Worm (Caenorhabditis elegans) whole organism, late embryonic: ENCODE data around the gene abcf-1.

ENCODE experiments used
- Y22D7AL.16 ChIP-seq: sonication (generic microtip); optimal IDR thresholded peaks from 2 replicates; lab custom pipeline; 2016; ENCODE audit warnings: missing genetic modification characterization, missing compliant biosample characterization
- ama-1 ChIP-seq: fragments of 150-350 bp; optimal IDR thresholded peaks from 2 replicates; lab custom pipeline; 2014
- ceh-18 ChIP-seq: sonication (generic microtip); optimal IDR thresholded peaks from 2 replicates; lab custom pipeline; 2016; ENCODE audit warnings: missing genetic modification characterization, missing compliant biosample characterization
- ceh-22 ChIP-seq: sonication (generic microtip); optimal IDR thresholded peaks from 2 replicates; lab custom pipeline; 2017; ENCODE audit warnings: missing biosample characterization, missing genetic modification characterization
- ceh-24 ChIP-seq: sonication (generic microtip); optimal IDR thresholded peaks from 2 replicates; lab custom pipeline; 2016; ENCODE audit warnings: mild to moderate bottlenecking, missing genetic modification characterization, missing compliant biosample characterization
- ceh-31 ChIP-seq: sonication (generic microtip); optimal IDR thresholded peaks from 2 replicates; lab custom pipeline; 2016; ENCODE audit warnings: missing genetic modification characterization, missing compliant biosample characterization
- ceh-34 ChIP-seq: sonication (generic microtip); optimal IDR thresholded peaks from 2 replicates; lab custom pipeline; 2016; ENCODE audit warnings: mild to moderate bottlenecking, missing genetic modification characterization, missing compliant biosample characterization
- ceh-45 ChIP-seq: fragments of 200-800 bp; sonication (Bioruptor generic); IDR thresholded peaks from 2 replicates; pipeline ENCODE4 v1.3.6; 2022; ENCODE audit warnings: missing genetic modification reagents, missing genetic modification characterization, missing compliant biosample characterization
- ceh-48 ChIP-seq: sonication (generic microtip); optimal IDR thresholded peaks from 2 replicates; lab custom pipeline; 2016; ENCODE audit warnings: missing genetic modification characterization, inconsistent platforms, missing compliant biosample characterization
- ceh-9 ChIP-seq: sonication (generic microtip); optimal IDR thresholded peaks from 2 replicates; lab custom pipeline; 2016; ENCODE audit warnings: mild to moderate bottlenecking, missing genetic modification characterization, inconsistent platforms, missing compliant biosample characterization
- dve-1 ChIP-seq: sonication (generic microtip); optimal IDR thresholded peaks from 2 replicates; lab custom pipeline; 2017; ENCODE audit warnings: antibody characterized with exemption, mild to moderate bottlenecking, missing genetic modification characterization, missing compliant biosample characterization
- elt-2 ChIP-seq: sonication (generic microtip); optimal IDR thresholded peaks from 2 replicates; lab custom pipeline; 2016; ENCODE audit warnings: missing genetic modification reagents, missing genetic modification characterization, missing compliant biosample characterization
- elt-4 ChIP-seq: sonication (generic microtip); optimal IDR thresholded peaks from 2 replicates; lab custom pipeline; 2016; ENCODE audit warnings: missing genetic modification characterization, missing compliant biosample characterization
- fax-1 ChIP-seq: sonication (generic microtip); optimal IDR thresholded peaks from 2 replicates; lab custom pipeline; 2016; ENCODE audit warnings: missing genotype, missing genetic modification characterization, missing compliant biosample characterization
- fkh-6 ChIP-seq: sonication (generic microtip); optimal IDR thresholded peaks from 2 replicates; lab custom pipeline; 2016; ENCODE audit warnings: missing genetic modification characterization, missing compliant biosample characterization
- hlh-13 ChIP-seq: fragments of 200-800 bp; sonication (Bioruptor generic); optimal IDR thresholded peaks from 2 replicates; lab custom pipeline; 2018; ENCODE audit warnings: mild to moderate bottlenecking, missing genetic modification characterization, missing compliant biosample characterization
- hlh-15 ChIP-seq: sonication (generic microtip); optimal IDR thresholded peaks from 2 replicates; lab custom pipeline; 2016; ENCODE audit warnings: missing genetic modification characterization, missing compliant biosample characterization
- hlh-6 ChIP-seq: sonication (generic microtip); optimal IDR thresholded peaks from 2 replicates; lab custom pipeline; 2016; ENCODE audit warnings: missing genotype, missing genetic modification characterization, missing compliant biosample characterization
- lin-11 ChIP-seq: fragments of 200-800 bp; sonication (Bioruptor generic); optimal IDR thresholded peaks from 2 replicates; lab custom pipeline; 2018; ENCODE audit warnings: mild to moderate bottlenecking, missing genetic modification characterization, missing compliant biosample characterization
- madf-2 ChIP-seq: sonication (generic microtip); optimal IDR thresholded peaks from 2 replicates; lab custom pipeline; 2017; ENCODE audit warnings: missing genetic modification characterization, missing compliant biosample characterization
- nfya-1 ChIP-seq: sonication (generic microtip); optimal IDR thresholded peaks from 2 replicates; lab custom pipeline; 2017; ENCODE audit warnings: missing genetic modification characterization, mild to moderate bottlenecking, missing compliant biosample characterization, antibody characterized with exemption, moderate library complexity
- nhr-11 ChIP-seq: fragments of 150-350 bp; optimal IDR thresholded peaks from 2 replicates; lab custom pipeline; 2014; ENCODE audit warnings: missing biosample characterization, missing genetic modification characterization
- pag-3 ChIP-seq: sonication (generic microtip); optimal IDR thresholded peaks from 2 replicates; lab custom pipeline; 2016; ENCODE audit warnings: missing compliant biosample characterization, missing genetic modification characterization, borderline replicate concordance
- pat-9 ChIP-seq: fragments of 200-800 bp; sonication (Bioruptor generic); optimal IDR thresholded peaks from 2 replicates; lab custom pipeline; 2018; ENCODE audit warnings: mild to moderate bottlenecking, missing genetic modification characterization, moderate library complexity, missing compliant biosample characterization
- pha-2 ChIP-seq: sonication (generic microtip); optimal IDR thresholded peaks from 2 replicates; lab custom pipeline; 2017; ENCODE audit warnings: mild to moderate bottlenecking, missing genetic modification characterization, missing compliant biosample characterization
- pha-4 ChIP-seq: fragments of 150-350 bp; optimal IDR thresholded peaks from 2 replicates; lab custom pipeline; 2018; ENCODE audit warnings: missing biosample characterization, missing genetic modification reagents, missing genetic modification characterization
- pros-1 ChIP-seq: fragments of 150-350 bp; optimal IDR thresholded peaks from 2 replicates; lab custom pipeline; 2014; ENCODE audit warnings: missing biosample characterization, missing genetic modification reagents, missing genetic modification characterization
- sox-4 ChIP-seq: sonication (generic microtip); optimal IDR thresholded peaks from 2 replicates; lab custom pipeline; 2017; ENCODE audit warnings: mild to moderate bottlenecking, missing genetic modification characterization, inconsistent platforms, missing compliant biosample characterization
- syd-9 ChIP-seq: sonication (generic microtip); optimal IDR thresholded peaks from 2 replicates; lab custom pipeline; 2016; ENCODE audit warnings: mild to moderate bottlenecking, missing genetic modification characterization, moderate library complexity, missing compliant biosample characterization
- unc-3 ChIP-seq, 2 experiments: fragments of 200-800 bp in 1 of 2; sonication (Bioruptor generic) in 1 of 2; sonication (generic microtip) in 1 of 2; conservative IDR thresholded peaks in 1 of 2; optimal IDR thresholded peaks in 1 of 2; 2 replicates each; pipeline versions ENCODE4 v1.3.6 to Lab custom; 2016 to 2022; ENCODE audit warnings: missing compliant biosample characterization in 2 of 2, missing genetic modification characterization in 2 of 2, missing genetic modification reagents in 1 of 2
- unc-55 ChIP-seq: sonication (generic microtip); optimal IDR thresholded peaks from 2 replicates; lab custom pipeline; 2017; ENCODE audit warnings: missing biosample characterization, missing genetic modification reagents, missing genetic modification characterization
- unc-86 ChIP-seq: sonication (generic microtip); optimal IDR thresholded peaks from 2 replicates; lab custom pipeline; 2016; ENCODE audit warnings: missing genetic modification characterization, missing compliant biosample characterization
- zip-5 ChIP-seq: sonication (generic microtip); optimal IDR thresholded peaks from 2 replicates; lab custom pipeline; 2016; ENCODE audit warnings: missing genetic modification characterization, missing compliant biosample characterization

Gene abcf-1

DNA sequence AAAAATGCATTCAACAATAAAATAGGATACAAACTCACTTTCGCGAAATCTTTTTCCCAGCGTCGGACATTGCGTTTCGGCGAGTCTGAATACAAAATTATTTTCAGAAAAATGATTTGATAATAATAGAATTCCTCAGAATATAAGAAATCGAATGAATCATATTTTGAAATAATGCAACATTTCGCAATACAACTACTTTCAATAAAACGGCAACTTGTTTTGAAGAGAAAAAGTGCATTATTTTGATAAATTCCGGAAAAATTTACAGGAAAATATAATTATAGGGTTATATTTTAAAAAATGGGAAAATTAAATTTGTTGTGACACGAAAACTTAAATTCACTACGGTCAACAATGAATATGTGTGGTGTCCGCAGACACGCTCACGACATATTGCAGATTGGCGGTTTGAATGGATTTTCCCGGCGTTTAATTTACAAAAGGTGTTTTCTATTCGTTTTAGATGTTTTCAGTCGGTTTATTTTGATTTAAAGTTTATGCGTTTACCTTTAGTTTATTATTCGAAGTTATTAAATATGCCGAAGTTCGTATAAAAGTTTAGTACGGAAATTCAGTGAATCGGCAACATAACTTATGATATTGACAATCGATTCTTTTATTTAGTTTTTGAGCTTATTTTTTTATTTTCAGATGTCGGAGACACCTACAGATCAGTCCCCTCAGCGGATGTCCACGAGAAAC is at the start of gene abcf-1, which contains the start of gene scc-3:
Gene abcf-1, minus strand, starts transcription at position 85 of the 705 bp plus-strand sequence.
Gene scc-3, plus strand, starts transcription at position 655 of the 705 bp plus-strand sequence.
- TF ChIP-seq pag-3 (tag; lab: Kevin White, UChicago) (no peak), sox-4 (tag; lab: Kevin White, UChicago) (no peak), madf-2 (tag; lab: Kevin White, UChicago) (no peak), hlh-15 (tag; lab: Kevin White, UChicago) (no peak), nfya-1 (tag; lab: Kevin White, UChicago) (peak; percentile 11)

DNA sequence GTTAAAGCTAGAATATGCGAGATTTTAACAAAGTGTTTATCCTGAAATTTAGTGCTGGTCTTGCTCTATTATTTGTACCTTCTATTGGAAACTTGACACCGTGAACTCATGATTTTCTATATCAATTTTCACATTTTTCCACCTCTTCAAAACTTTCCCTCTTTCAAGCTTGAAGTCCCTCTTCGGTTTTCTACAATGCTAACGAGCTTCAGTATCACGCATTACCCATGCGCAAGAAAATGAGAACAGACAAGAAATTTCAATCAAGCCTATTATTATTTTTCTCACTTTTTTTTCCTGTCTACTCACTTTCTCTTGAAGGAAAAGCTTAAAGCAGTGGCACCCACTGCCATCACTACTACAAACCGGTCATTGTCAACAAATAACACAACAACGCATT is 48.6 kb upstream of the abcf-1 start:
- TF ChIP-seq zip-5 (tag; lab: Kevin White, UChicago) (no peak), ceh-9 (no peak), pat-9 (tag; lab: Kevin White, UChicago) (no peak), unc-86 (tag; lab: Kevin White, UChicago) (no peak), ceh-18 (tag; lab: Kevin White, UChicago) (no peak), ceh-34 (tag; lab: Kevin White, UChicago) (peak; percentile 31), ama-1 (lab: Kevin White, UChicago) (peak; percentile 62), pha-4 (tag; lab: Kevin White, UChicago) (no peak), ceh-24 (no peak)

ce11 chrV:12811126-12811525 is 48.0 kb upstream of the abcf-1 start, which contains the start of gene ZC443.2:
ZC443.2 (minus strand) TSS chrV:12811192.
- TF ChIP-seq elt-4 (tag; lab: Kevin White, UChicago) (no peak), nfya-1 (tag; lab: Kevin White, UChicago) (peak; percentile 7), nhr-11 (tag; lab: Kevin White, UChicago) (no peak), hlh-15 (tag; lab: Kevin White, UChicago) (no peak), lin-11 (tag; lab: Kevin White, UChicago) (no peak)
- TF ChIP-seq, all 69 proteins: peak for 1

DNA sequence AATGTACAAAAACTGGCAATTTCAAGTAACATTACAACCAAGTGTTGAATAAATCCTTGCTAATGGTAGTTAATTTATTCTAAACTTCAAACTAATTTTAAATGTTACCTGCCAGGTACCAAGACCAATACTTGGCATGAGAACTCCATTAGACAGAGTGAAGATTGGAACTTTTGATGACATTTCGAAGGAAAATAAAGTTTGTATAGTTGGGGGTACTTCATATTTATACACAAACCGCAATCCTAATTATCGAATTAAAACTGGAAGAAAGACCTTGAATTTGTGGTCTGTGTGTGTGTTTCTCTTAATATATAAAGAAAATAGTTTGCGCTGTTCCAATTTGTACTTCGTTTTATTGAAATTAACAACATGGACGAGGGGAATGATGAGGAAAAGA is 46.7 kb upstream of the abcf-1 start, which contains the start of gene ZC443.1:
Gene ZC443.1, minus strand, starts transcription at position 205 of the 400 bp plus-strand sequence.
- TF ChIP-seq ceh-45 (GFP tag; lab: Robert Waterston, UW) (no peak), hlh-6 (no peak), dve-1 (tag; lab: Kevin White, UChicago) (no peak), unc-55 (GFP tag; lab: Kevin White, UChicago) (no peak), hlh-13 (no peak), Y22D7AL.16 (tag; lab: Kevin White, UChicago) (no peak), fkh-6 (tag; lab: Kevin White, UChicago) (no peak), syd-9 (tag; lab: Kevin White, UChicago) (no peak), pha-2 (tag; lab: Kevin White, UChicago) (no peak), ceh-31 (tag; lab: Kevin White, UChicago) (no peak), sox-4 (tag; lab: Kevin White, UChicago) (no peak), ceh-48 (tag; lab: Kevin White, UChicago) (no peak), pros-1 (tag; lab: Kevin White, UChicago) (no peak), ceh-22 (tag; lab: Kevin White, UChicago) (no peak)

ce11 chrV:12806190-12806589 is 43.0 kb upstream of the abcf-1 start, which contains the start of gene ZC443.7:
ZC443.7 (plus strand) TSS chrV:12806490.
- TF ChIP-seq elt-2 (tag; lab: Kevin White, UChicago): no peak
- no peak for TF ChIP-seq fax-1 (tag; lab: Kevin White, UChicago)
- TF ChIP-seq unc-3 (GFP tag; conservative IDR thresholded peaks at IDR 0.05; lab: Robert Waterston, UW): no peak
- no peak for TF ChIP-seq unc-3 (tag; optimal IDR thresholded peaks at IDR 0.05; lab: Kevin White, UChicago)
